Fruit fly (Drosophila melanogaster) whole organism, prepupa: Measurements from ENCODE around the gene Pdzd8.

ENCODE experiments used
- Blimp-1 ChIP-seq: fragments of 200-800 bp; sonication (Bioruptor generic); optimal IDR thresholded peaks from 3 replicates; lab custom pipeline; 2017; ENCODE audit warnings: missing biosample characterization, missing genetic modification characterization, mild to moderate bottlenecking, moderate library complexity, missing genetic modification reagents
- CG10669 ChIP-seq: fragments of 200-800 bp; sonication (Bioruptor generic); optimal IDR thresholded peaks from 3 replicates; lab custom pipeline; 2018; ENCODE audit warnings: missing biosample characterization, mild to moderate bottlenecking, missing genetic modification characterization, moderate library complexity
- CG11294 ChIP-seq: fragments of 200-800 bp; sonication (Bioruptor generic); IDR thresholded peaks from 2 replicates; pipeline ENCODE4 v1.3.6; 2022; ENCODE audit warnings: missing biosample characterization, missing genetic modification characterization
- CG11902 ChIP-seq: fragments of 200-800 bp; sonication (Bioruptor generic); optimal IDR thresholded peaks from 3 replicates; lab custom pipeline; 2016; ENCODE audit warnings: missing biosample characterization, missing genetic modification characterization
- CG15336 ChIP-seq: fragments of 200-800 bp; sonication (Bioruptor generic); IDR thresholded peaks from 2 replicates; pipeline ENCODE4 v1.3.6; 2022; ENCODE audit warnings: missing biosample characterization, missing genetic modification characterization
- CG1621 ChIP-seq: fragments of 200-800 bp; sonication (Bioruptor generic); optimal IDR thresholded peaks from 3 replicates; lab custom pipeline; 2018; ENCODE audit warnings: missing biosample characterization, mild to moderate bottlenecking, missing genetic modification characterization
- CG16779 ChIP-seq: fragments of 200-800 bp; sonication (Bioruptor generic); optimal IDR thresholded peaks from 3 replicates; lab custom pipeline; 2017; ENCODE audit warnings: missing biosample characterization, mild to moderate bottlenecking, missing genetic modification characterization
- CG31627 ChIP-seq: fragments of 200-800 bp; sonication (Bioruptor generic); optimal IDR thresholded peaks from 3 replicates; lab custom pipeline; 2016; ENCODE audit warnings: missing biosample characterization, missing genetic modification characterization
- CG32006 ChIP-seq: fragments of 200-800 bp; sonication (Bioruptor generic); optimal IDR thresholded peaks from 3 replicates; lab custom pipeline; 2017; ENCODE audit warnings: missing biosample characterization, mild to moderate bottlenecking, missing genetic modification characterization
- CG34406 ChIP-seq: fragments of 200-800 bp; sonication (Bioruptor generic); optimal IDR thresholded peaks from 3 replicates; lab custom pipeline; 2016; ENCODE audit warnings: missing biosample characterization, missing genetic modification characterization
- CG3919 ChIP-seq: fragments of 200-800 bp; sonication (Bioruptor generic); optimal IDR thresholded peaks from 3 replicates; lab custom pipeline; 2016; ENCODE audit warnings: missing biosample characterization, missing genetic modification characterization
- CG4318 ChIP-seq: fragments of 200-800 bp; sonication (Bioruptor generic); optimal IDR thresholded peaks from 3 replicates; lab custom pipeline; 2017; ENCODE audit warnings: missing biosample characterization, mild to moderate bottlenecking, missing genetic modification characterization
- CG6163 ChIP-seq: fragments of 200-800 bp; sonication (Bioruptor generic); IDR thresholded peaks from 3 replicates; pipeline ENCODE4 v1.3.6; 2022; ENCODE audit warnings: missing biosample characterization, missing genetic modification characterization
- CG6276 ChIP-seq: fragments of 200-800 bp; sonication (Bioruptor generic); optimal IDR thresholded peaks from 2 replicates; lab custom pipeline; 2017; ENCODE audit warnings: missing biosample characterization, mild to moderate bottlenecking, missing genetic modification characterization
- CG6808 ChIP-seq: fragments of 200-800 bp; sonication (Bioruptor generic); optimal IDR thresholded peaks from 3 replicates; lab custom pipeline; 2017; ENCODE audit warnings: missing biosample characterization, missing genetic modification characterization, mild to moderate bottlenecking, moderate library complexity, missing genetic modification reagents
- CG6854 ChIP-seq: fragments of 200-800 bp; sonication (Bioruptor generic); optimal IDR thresholded peaks from 2 replicates; lab custom pipeline; 2017; ENCODE audit warnings: missing biosample characterization, mild to moderate bottlenecking, missing genetic modification characterization
- CG7368 ChIP-seq: fragments of 200-800 bp; sonication (Bioruptor generic); optimal IDR thresholded peaks from 3 replicates; lab custom pipeline; 2016; ENCODE audit warnings: missing biosample characterization, missing genetic modification characterization
- CG8319 ChIP-seq: fragments of 200-800 bp; sonication (Bioruptor generic); optimal IDR thresholded peaks from 3 replicates; lab custom pipeline; 2016; ENCODE audit warnings: missing biosample characterization, missing genetic modification characterization
- CG8632 ChIP-seq: fragments of 200-800 bp; sonication (Bioruptor generic); optimal IDR thresholded peaks from 3 replicates; lab custom pipeline; 2016; ENCODE audit warnings: missing biosample characterization, missing genetic modification characterization
- CG9139 ChIP-seq: fragments of 200-800 bp; sonication (Bioruptor generic); optimal IDR thresholded peaks from 3 replicates; lab custom pipeline; 2017; ENCODE audit warnings: missing biosample characterization, mild to moderate bottlenecking, missing genetic modification characterization
- Eip75B ChIP-seq: fragments of 200-800 bp; sonication (Bioruptor generic); optimal IDR thresholded peaks from 3 replicates; lab custom pipeline; 2016; ENCODE audit warnings: missing biosample characterization, missing genetic modification characterization
- Eip78C ChIP-seq: fragments of 200-800 bp; sonication (Bioruptor generic); peaks from one replicate; lab custom pipeline; 2016; ENCODE audit warnings: missing biosample characterization, missing genetic modification characterization
- Ets96B ChIP-seq: fragments of 200-800 bp; optimal IDR thresholded peaks from 2 replicates; lab custom pipeline; 2019; ENCODE audit warnings: missing biosample characterization, mild to moderate bottlenecking, missing genetic modification characterization, moderate library complexity
- Gug ChIP-seq: fragments of 200-800 bp; sonication (Bioruptor generic); IDR thresholded peaks from 2 replicates; pipeline ENCODE4 v1.3.6; 2022; ENCODE audit warnings: missing biosample characterization, missing genetic modification characterization
- Hr38 ChIP-seq: sonication (Bioruptor generic); optimal IDR thresholded peaks from 2 replicates; lab custom pipeline; 2016; ENCODE audit warnings: missing biosample characterization, missing genetic modification characterization
- Hr39 ChIP-seq: fragments of 200-800 bp; sonication (Bioruptor generic); optimal IDR thresholded peaks from 2 replicates; lab custom pipeline; 2016; ENCODE audit warnings: missing biosample characterization, missing genetic modification characterization
- Hr4 ChIP-seq: fragments of 200-800 bp; sonication (Bioruptor generic); optimal IDR thresholded peaks from 3 replicates; lab custom pipeline; 2016; ENCODE audit warnings: missing biosample characterization, missing genetic modification characterization
- Lpt ChIP-seq: fragments of 200-800 bp; sonication (Bioruptor generic); optimal IDR thresholded peaks from 3 replicates; lab custom pipeline; 2016; ENCODE audit warnings: missing biosample characterization, missing genetic modification characterization
- Met ChIP-seq: fragments of 200-800 bp; sonication (Bioruptor generic); optimal IDR thresholded peaks from 3 replicates; lab custom pipeline; 2016; ENCODE audit warnings: missing biosample characterization, missing genetic modification characterization
- OdsH ChIP-seq: fragments of 200-800 bp; sonication (Bioruptor generic); optimal IDR thresholded peaks from 3 replicates; lab custom pipeline; 2016; ENCODE audit warnings: missing biosample characterization, missing genetic modification characterization
- Smox ChIP-seq: fragments of 200-800 bp; sonication (Bioruptor generic); optimal IDR thresholded peaks from 3 replicates; lab custom pipeline; 2016; ENCODE audit warnings: missing biosample characterization, missing genetic modification characterization
- Sox102F ChIP-seq: fragments of 200-800 bp; sonication (Bioruptor generic); optimal IDR thresholded peaks from 2 replicates; lab custom pipeline; 2016; ENCODE audit warnings: missing biosample characterization, mild to moderate bottlenecking, missing genetic modification characterization
- Sox14 ChIP-seq: fragments of 200-800 bp; sonication (Bioruptor generic); optimal IDR thresholded peaks from 3 replicates; lab custom pipeline; 2016; ENCODE audit warnings: missing biosample characterization, missing genetic modification characterization
- Sox15 ChIP-seq: fragments of 200-800 bp; sonication (Bioruptor generic); optimal IDR thresholded peaks from 3 replicates; lab custom pipeline; 2016; ENCODE audit warnings: missing biosample characterization, missing genetic modification characterization
- achi ChIP-seq: fragments of 200-800 bp; sonication (Bioruptor generic); optimal IDR thresholded peaks from 3 replicates; lab custom pipeline; 2016; ENCODE audit warnings: missing biosample characterization, missing genetic modification characterization
- acj6 ChIP-seq: fragments of 200-800 bp; sonication (Bioruptor generic); optimal IDR thresholded peaks from 3 replicates; lab custom pipeline; 2016; ENCODE audit warnings: missing biosample characterization, missing genetic modification characterization
- cyc ChIP-seq: fragments of 200-800 bp; sonication (Bioruptor generic); optimal IDR thresholded peaks from 3 replicates; lab custom pipeline; 2016; ENCODE audit warnings: missing biosample characterization, missing genetic modification characterization
- dac ChIP-seq: fragments of 200-800 bp; sonication (Bioruptor generic); optimal IDR thresholded peaks from 2 replicates; lab custom pipeline; 2017; ENCODE audit warnings: missing biosample characterization, mild to moderate bottlenecking, missing genetic modification characterization
- esn ChIP-seq: fragments of 200-800 bp; sonication (Bioruptor generic); optimal IDR thresholded peaks from 2 replicates; lab custom pipeline; 2016; ENCODE audit warnings: missing biosample characterization, mild to moderate bottlenecking, missing genetic modification characterization, moderate library complexity
- fd59A ChIP-seq: fragments of 200-800 bp; sonication (Bioruptor generic); optimal IDR thresholded peaks from 2 replicates; lab custom pipeline; 2017; ENCODE audit warnings: missing biosample characterization, mild to moderate bottlenecking, missing genetic modification characterization, missing genetic modification reagents
- fd85E ChIP-seq: fragments of 200-800 bp; sonication (Bioruptor generic); optimal IDR thresholded peaks from 3 replicates; lab custom pipeline; 2016; ENCODE audit warnings: missing biosample characterization, missing genetic modification characterization
- fkh ChIP-seq: fragments of 200-800 bp; sonication (Bioruptor generic); optimal IDR thresholded peaks from 3 replicates; lab custom pipeline; 2017; ENCODE audit warnings: missing biosample characterization, mild to moderate bottlenecking, missing genetic modification characterization, moderate library complexity
- net ChIP-seq: fragments of 200-800 bp; sonication (Bioruptor generic); optimal IDR thresholded peaks from 3 replicates; lab custom pipeline; 2016; ENCODE audit warnings: missing biosample characterization, missing genetic modification characterization
- pdm3 ChIP-seq: fragments of 200-800 bp; sonication (Bioruptor generic); optimal IDR thresholded peaks from 3 replicates; lab custom pipeline; 2016; ENCODE audit warnings: missing biosample characterization, missing genetic modification characterization
- salr ChIP-seq, 2 experiments: fragments of 200-800 bp; sonication (Bioruptor generic); optimal IDR thresholded peaks; 3 replicates each; lab custom pipeline; 2016 to 2018; ENCODE audit warnings: missing biosample characterization in 2 of 2, missing genetic modification characterization in 2 of 2, mild to moderate bottlenecking in 1 of 2
- spab ChIP-seq: fragments of 200-800 bp; sonication (Bioruptor generic); optimal IDR thresholded peaks from 2 replicates; lab custom pipeline; 2017; ENCODE audit warnings: missing biosample characterization, mild to moderate bottlenecking, missing genetic modification characterization, missing genetic modification reagents
- svp ChIP-seq: fragments of 200-800 bp; sonication (Bioruptor generic); peaks from one replicate; lab custom pipeline; 2016; ENCODE audit warnings: missing biosample characterization, missing genetic modification characterization
- topi ChIP-seq: fragments of 200-800 bp; sonication (Bioruptor generic); optimal IDR thresholded peaks from 3 replicates; lab custom pipeline; 2016; ENCODE audit warnings: missing biosample characterization, missing genetic modification characterization
- vri ChIP-seq: fragments of 200-800 bp; sonication (Bioruptor generic); optimal IDR thresholded peaks from 3 replicates; lab custom pipeline; 2016; ENCODE audit warnings: missing biosample characterization, mild to moderate bottlenecking, missing genetic modification characterization

Pdzd8 gene

dm6 chrX:11925213-11925612 is 5.4 kb downstream of the Pdzd8 start (continued):
- TF ChIP-seq Sox102F (GFP tag; lab: Kevin White, UChicago) = peak; percentile 61
- TF ChIP-seq vri (GFP tag; lab: Kevin White, UChicago) = peak; percentile 45
- TF ChIP-seq CG6854 (GFP tag; lab: Kevin White, UChicago) = no peak
- no peak for TF ChIP-seq Eip75B (GFP tag; lab: Kevin White, UChicago)
- TF ChIP-seq pdm3 (GFP tag; lab: Kevin White, UChicago) = peak; percentile 23
- TF ChIP-seq Met = peak; percentile 72
- no peak for TF ChIP-seq Lpt
- no peak for TF ChIP-seq CG4318 (GFP tag; lab: Kevin White, UChicago)
- peak; percentile 65 for TF ChIP-seq Smox (GFP tag; lab: Kevin White, UChicago)
- peak; percentile 93 for TF ChIP-seq CG6163 (GFP tag; lab: Robert Waterston, UW)
- peak; percentile 78 for TF ChIP-seq topi (GFP tag; lab: Kevin White, UChicago)
- TF ChIP-seq CG10669 (GFP tag; lab: Kevin White, UChicago) = no peak
- peak; percentile 47 for TF ChIP-seq CG8632
- peak; percentile 18 for TF ChIP-seq acj6 (GFP tag; lab: Kevin White, UChicago)
- TF ChIP-seq Blimp-1 (GFP tag; lab: Kevin White, UChicago) = peak; percentile 14
- no peak for TF ChIP-seq salr (GFP tag; optimal IDR thresholded peaks at IDR 0.05; lab: Kevin White, UChicago)

DNA sequence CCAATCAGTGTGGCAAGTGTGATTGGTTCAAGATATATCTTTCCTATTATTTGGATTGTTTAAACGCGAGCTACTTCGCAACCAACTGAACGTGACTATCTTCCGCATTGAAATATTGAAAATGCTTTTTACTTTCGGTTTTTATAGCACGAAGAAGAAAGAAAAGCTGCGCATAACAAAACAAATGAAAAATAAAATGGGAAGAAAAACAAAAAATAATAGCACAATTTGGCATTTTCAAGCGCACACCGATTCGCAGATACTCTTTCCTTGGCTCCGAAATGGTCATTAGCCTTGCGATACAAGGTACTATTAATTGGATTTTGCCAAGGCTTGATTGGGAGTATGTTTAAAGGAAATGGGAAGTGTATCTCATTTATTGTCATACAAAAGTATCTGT is 6.1 kb downstream of the Pdzd8 start, which contains the start of gene Sclp:
Gene Sclp, minus strand, starts transcription at position 101 of the 400 bp plus-strand sequence.
- TF ChIP-seq net (GFP tag; lab: Kevin White, UChicago) = no peak
- no peak for TF ChIP-seq cyc (GFP tag; lab: Kevin White, UChicago)
- no peak for TF ChIP-seq CG8319 (GFP tag; lab: Kevin White, UChicago)
- no peak for TF ChIP-seq acj6 (GFP tag; lab: Kevin White, UChicago)
- peak; percentile 28; the same call in 1 of the 2 replicates for TF ChIP-seq CG15336
- TF ChIP-seq CG31627 = no peak
- TF ChIP-seq Hr4 (GFP tag; lab: Kevin White, UChicago) = peak; percentile 9
- TF ChIP-seq salr (GFP tag; optimal IDR thresholded peaks at IDR 0.05; lab: Kevin White, UChicago) = no peak
- no peak for TF ChIP-seq CG11294 (GFP tag; lab: Robert Waterston, UW)
- TF ChIP-seq CG11902 (GFP tag; lab: Kevin White, UChicago) = no peak
- no peak for TF ChIP-seq Eip75B (GFP tag; lab: Kevin White, UChicago)
- TF ChIP-seq CG10669 (GFP tag; lab: Kevin White, UChicago) = no peak
- no peak for TF ChIP-seq CG9139 (GFP tag; lab: Kevin White, UChicago)
- no peak for TF ChIP-seq Ets96B (tag; lab: Kevin White, UChicago)
- no peak for TF ChIP-seq esn (GFP tag; lab: Kevin White, UChicago)
- TF ChIP-seq achi = peak; percentile 6
- peak; percentile 2 for TF ChIP-seq Met
- no peak for TF ChIP-seq CG6808 (GFP tag; lab: Kevin White, UChicago)
- no peak for TF ChIP-seq Smox (GFP tag; lab: Kevin White, UChicago)
- TF ChIP-seq pdm3 (GFP tag; lab: Kevin White, UChicago) = no peak
- no peak for TF ChIP-seq CG6163 (GFP tag; lab: Robert Waterston, UW)
- peak; percentile 40 for TF ChIP-seq CG32006 (GFP tag; lab: Kevin White, UChicago)
- no peak for TF ChIP-seq Eip78C (GFP tag; lab: Kevin White, UChicago)
- TF ChIP-seq CG4318 (GFP tag; lab: Kevin White, UChicago) = no peak
- TF ChIP-seq Hr38 (GFP tag; lab: Kevin White, UChicago) = no peak
- TF ChIP-seq CG34406 (GFP tag; lab: Kevin White, UChicago) = no peak
- no peak for TF ChIP-seq fkh (GFP tag; lab: Kevin White, UChicago)
- TF ChIP-seq dac (GFP tag; lab: Kevin White, UChicago) = no peak
- TF ChIP-seq Gug = no peak
- TF ChIP-seq CG3919 (GFP tag; lab: Kevin White, UChicago) = no peak
- TF ChIP-seq spab (GFP tag; lab: Kevin White, UChicago) = no peak
- no peak for TF ChIP-seq Sox15 (GFP tag; lab: Kevin White, UChicago)
- TF ChIP-seq fd59A = no peak
- TF ChIP-seq CG6276 = peak; percentile 34
- TF ChIP-seq Lpt = no peak
- TF ChIP-seq svp (GFP tag; lab: Kevin White, UChicago) = no peak
- TF ChIP-seq fd85E (GFP tag; lab: Kevin White, UChicago) = no peak
- TF ChIP-seq OdsH = no peak
- TF ChIP-seq CG16779 (tag; lab: Kevin White, UChicago) = no peak
- TF ChIP-seq Sox102F (GFP tag; lab: Kevin White, UChicago) = no peak
- TF ChIP-seq topi (GFP tag; lab: Kevin White, UChicago) = no peak
- no peak for TF ChIP-seq CG1621
- no peak for TF ChIP-seq Sox14 (GFP tag; lab: Kevin White, UChicago)
- no peak for TF ChIP-seq CG7368 (GFP tag; lab: Kevin White, UChicago)
- TF ChIP-seq Hr39 (GFP tag; lab: Kevin White, UChicago) = no peak
